1 fruit fly cellular context compared by ENCODE assay signal in the genomic region with DNA sequence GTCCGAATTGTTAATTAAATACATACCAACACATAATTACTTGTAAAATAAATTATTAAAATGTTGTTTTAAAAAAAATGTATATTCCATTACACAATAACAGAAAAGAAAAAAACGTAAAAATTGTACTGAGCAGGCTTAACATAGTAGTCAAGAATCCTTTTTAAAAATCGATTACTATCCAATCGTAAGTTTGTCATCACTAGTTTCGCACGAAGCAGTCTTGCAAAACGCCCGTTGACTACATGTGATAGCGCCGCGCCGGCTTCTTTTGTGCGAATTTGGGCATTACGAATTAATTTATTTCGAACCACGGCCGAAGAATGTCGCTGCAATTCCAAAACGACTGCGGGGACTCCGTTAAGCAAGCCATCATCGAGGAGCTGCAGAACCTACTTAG.
TF ChIP-seq lines count a peak whose summit lies in the region.

A gene (plus strand): TSS at position 152 of the 400 bp plus-strand sequence.

TF ChIP-seq in whole organism, embryonic, 481 proteins besides CTCF, POLR2A, EP300 and RAD21 (continued from another document):
- TF ChIP-seq tup (GFP tag; optimal IDR thresholded peaks at IDR 0.05; lab: Kevin White, UChicago) = no peak
- TF ChIP-seq nom (GFP tag; optimal IDR thresholded peaks at IDR 0.05; lab: Kevin White, UChicago) = no peak
- peak; percentile 27 for TF ChIP-seq MESR4 (GFP tag; optimal IDR thresholded peaks at IDR 0.05; lab: Kevin White, UChicago)
- TF ChIP-seq sr (GFP tag; IDR thresholded peaks at IDR 0.05; lab: Robert Waterston, UW) = no peak
- TF ChIP-seq Bgb (GFP tag; IDR thresholded peaks at IDR 0.05; lab: Robert Waterston, UW; ENCODE audit: partially characterized antibody) = 0 out of 2 replicates have a peak, but pooled peaks have one; percentile 8
- TF ChIP-seq oc (tag; optimal IDR thresholded peaks at IDR 0.05; lab: Kevin White, UChicago) = no peak
- no peak for TF ChIP-seq CG12659 (GFP tag; optimal IDR thresholded peaks at IDR 0.05; lab: Kevin White, UChicago)
- TF ChIP-seq HLH3B (GFP tag; IDR thresholded peaks at IDR 0.05; lab: Robert Waterston, UW) = no peak
- TF ChIP-seq CG34224 (GFP tag; IDR thresholded peaks at IDR 0.05; lab: Robert Waterston, UW; ENCODE audit: partially characterized antibody) = peak; percentile 30; the same call in 1 of the 3 replicates
- TF ChIP-seq CG3726 (GFP tag; IDR thresholded peaks at IDR 0.05; lab: Robert Waterston, UW) = no peak
- TF ChIP-seq CG7987 (GFP tag; optimal IDR thresholded peaks at IDR 0.05; lab: Kevin White, UChicago) = no peak
- no peak for TF ChIP-seq CG4282 (GFP tag; optimal IDR thresholded peaks at IDR 0.05; lab: Kevin White, UChicago)
- no peak for TF ChIP-seq NFAT (GFP tag; IDR thresholded peaks at IDR 0.05; lab: Robert Waterston, UW)
- no peak for TF ChIP-seq psq (GFP tag; optimal IDR thresholded peaks at IDR 0.05; lab: Kevin White, UChicago)
- TF ChIP-seq Dll (GFP tag; IDR thresholded peaks at IDR 0.05; lab: Robert Waterston, UW; ENCODE audit: partially characterized antibody) = 0 out of 4 replicates have a peak, but pooled peaks have one; percentile 21
- no peak for TF ChIP-seq CG10565 (GFP tag; optimal IDR thresholded peaks at IDR 0.05; lab: Kevin White, UChicago)
- no peak for TF ChIP-seq Xbp1 (GFP tag; optimal IDR thresholded peaks at IDR 0.05; lab: Kevin White, UChicago)
- TF ChIP-seq CG18619 (GFP tag; optimal IDR thresholded peaks at IDR 0.05; lab: Kevin White, UChicago) = no peak
- no peak for TF ChIP-seq CG32767 (GFP tag; IDR thresholded peaks at IDR 0.05; lab: Robert Waterston, UW)
- TF ChIP-seq Med (GFP tag; lab: Kevin White, UChicago) = peak; percentile 70
- TF ChIP-seq Hr78 (GFP tag; optimal IDR thresholded peaks at IDR 0.05; lab: Kevin White, UChicago) = no peak
- no peak for TF ChIP-seq br (optimal IDR thresholded peaks at IDR 0.05; lab: Kevin White, UChicago)
TF ChIP-seq in whole organism, embryonic: peak in this region for 33.
